Worm (Caenorhabditis elegans): ENCODE measurements around the gene C03H5.3.

The C03H5.3 gene

DNA sequence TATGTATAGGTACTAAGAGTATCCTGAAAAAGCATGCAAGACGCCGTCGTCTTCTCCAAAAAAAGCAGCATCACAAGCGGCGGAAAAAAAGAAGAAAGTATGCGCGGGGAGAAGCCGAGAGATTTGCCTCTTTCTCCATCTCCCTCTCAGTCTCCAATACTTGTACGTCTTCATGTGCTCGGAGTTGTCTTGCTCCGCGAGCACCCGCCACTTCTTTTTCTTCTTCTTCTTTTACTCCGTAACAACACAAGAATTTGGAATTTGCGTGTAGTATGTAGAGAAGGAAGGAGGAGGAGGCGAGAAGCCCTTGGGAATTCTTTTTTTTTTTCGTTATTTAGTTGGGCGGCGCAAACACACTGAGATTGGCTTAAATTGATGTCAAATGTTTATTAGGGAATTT, 15.3 kb downstream of the C03H5.3 start (continued):
- TF ChIP-seq daf-16 (GFP tag; optimal IDR thresholded peaks at IDR 0.05) (no peak), daf-16 (tag; optimal IDR thresholded peaks at IDR 0.05) (no peak), zfp-2 (tag; optimal IDR thresholded peaks at IDR 0.05) (no peak), ZK337.2 (GFP tag; IDR thresholded peaks at IDR 0.05) (no peak), lsy-2 (tag; optimal IDR thresholded peaks at IDR 0.05) (peak in 1 of 2 experiments; percentile 34), fos-1 (tag; optimal IDR thresholded peaks at IDR 0.05) (no peak), lin-38 (GFP tag; IDR thresholded peaks at IDR 0.05) (no peak), nhr-48 (tag; optimal IDR thresholded peaks at IDR 0.05) (no peak), pha-4 (GFP tag; IDR thresholded peaks at IDR 0.05) (no peak), pha-4 (tag; optimal IDR thresholded peaks at IDR 0.05) (no peak), gei-8 (GFP tag; optimal IDR thresholded peaks at IDR 0.05) (no peak), aha-1 (tag) (peak; percentile 89), madf-5 (GFP tag; IDR thresholded peaks at IDR 0.05) (no peak), ceh-62 (tag; optimal IDR thresholded peaks at IDR 0.05) (no peak)

- TF ChIP-seq dve-1 (tag; optimal IDR thresholded peaks at IDR 0.05; ENCODE audit: insufficient read depth) = peak; percentile 28
- peak; percentile 84 for TF ChIP-seq pqm-1 (tag; optimal IDR thresholded peaks at IDR 0.05)
- TF ChIP-seq daf-8 (GFP tag; IDR thresholded peaks at IDR 0.05) = no peak
- no peak for TF ChIP-seq Y5F2A.4 (GFP tag; optimal IDR thresholded peaks at IDR 0.05)
These were observed 16.5 kb downstream of the C03H5.3 start, which contains the start of gene clec-10 for ce11 chrII:402435-402834. Gene clec-10 (plus strand): TSS chrII:402678.

DNA sequence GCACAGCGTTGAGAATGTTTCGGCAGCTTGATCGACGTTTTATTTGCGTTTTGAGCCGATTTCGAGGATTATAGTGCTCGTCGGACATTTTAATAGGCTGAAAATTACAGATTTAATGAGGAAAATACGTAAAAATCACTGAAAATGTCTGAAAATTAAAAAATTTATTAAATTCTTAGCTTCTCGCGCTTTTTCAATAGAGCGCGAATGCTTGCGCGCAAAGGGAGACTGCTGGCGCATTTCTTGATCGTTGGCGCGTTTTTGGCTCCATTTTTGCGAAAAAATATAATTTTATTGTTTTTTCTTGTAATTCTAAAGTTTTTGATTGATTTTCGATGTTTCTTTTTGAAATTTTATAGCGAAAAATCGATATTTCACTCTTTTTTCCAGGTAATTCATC, 24.9 kb downstream of the C03H5.3 start, which contains the start of the genes dnsn-1 and C24H12.4:
dnsn-1 (minus strand) TSS at position 101 of the 400 bp plus-strand sequence.
C24H12.4 (plus strand) TSS at position 391 of the 400 bp plus-strand sequence.
- TF ChIP-seq nhr-10 (tag; optimal IDR thresholded peaks at IDR 0.05) (no peak), ZK337.2 (GFP tag; IDR thresholded peaks at IDR 0.05) (no peak), zip-2 (tag; optimal IDR thresholded peaks at IDR 0.05) (peak; percentile 78), sdz-12 (GFP tag; optimal IDR thresholded peaks at IDR 0.05) (no peak), arid-1 (GFP tag; conservative IDR thresholded peaks at IDR 0.05) (peak; percentile 72; the same call in 1 of the 2 replicates), Y48G9A.11 (GFP tag; IDR thresholded peaks at IDR 0.05) (peak; percentile 29; the same call in 1 of the 2 replicates), nhr-237 (tag; optimal IDR thresholded peaks at IDR 0.05) (no peak), ceh-82 (tag; optimal IDR thresholded peaks at IDR 0.05) (no peak), D1046.2 (GFP tag; IDR thresholded peaks at IDR 0.05) (no peak), saeg-2 (GFP tag; IDR thresholded peaks at IDR 0.05) (no peak), madf-9 (GFP tag; conservative IDR thresholded peaks at IDR 0.05) (peak; percentile 47; the same call in 1 of the 2 replicates), mes-2 (tag; optimal IDR thresholded peaks at IDR 0.05; ENCODE audit: poor library complexity, severe bottlenecking) (peak; percentile 95), spr-1 (tag; optimal IDR thresholded peaks at IDR 0.05) (peak; percentile 80), daf-8 (GFP tag; IDR thresholded peaks at IDR 0.05) (no peak), Y75B8A.6 (GFP tag; IDR thresholded peaks at IDR 0.05) (no peak), dve-1 (tag; optimal IDR thresholded peaks at IDR 0.05; ENCODE audit: insufficient read depth) (peak; percentile 97), ztf-11 (tag; optimal IDR thresholded peaks at IDR 0.05) (no peak), unc-130 (GFP tag; optimal IDR thresholded peaks at IDR 0.05) (peak; percentile 47), aly-2 (tag; optimal IDR thresholded peaks at IDR 0.05) (no peak), attf-4 (tag; optimal IDR thresholded peaks at IDR 0.05) (no peak), nhr-102 (tag; optimal IDR thresholded peaks at IDR 0.05) (peak; percentile 89), pha-4 (GFP tag; IDR thresholded peaks at IDR 0.05) (peak; percentile 80), pha-4 (tag; optimal IDR thresholded peaks at IDR 0.05) (peak; percentile 77), mep-1 (tag; optimal IDR thresholded peaks at IDR 0.05) (peak; percentile 93), lin-29 (GFP tag; IDR thresholded peaks at IDR 0.05) (no peak), php-3 (GFP tag; IDR thresholded peaks at IDR 0.05) (peak; percentile 66), lim-7 (GFP tag; IDR thresholded peaks at IDR 0.05) (no peak), zip-11 (GFP tag; IDR thresholded peaks at IDR 0.05) (no peak), dpl-1 (GFP tag; optimal IDR thresholded peaks at IDR 0.05) (peak; percentile 97), mdt-29 (GFP tag; IDR thresholded peaks at IDR 0.05) (no peak), fos-1 (tag; optimal IDR thresholded peaks at IDR 0.05) (no peak), ctbp-1 (GFP tag; IDR thresholded peaks at IDR 0.05) (peak; percentile 82), daf-19 (GFP tag; conservative IDR thresholded peaks at IDR 0.05) (peak; percentile 76; the same call in 1 of the 2 replicates), T20F7.1 (GFP tag; optimal IDR thresholded peaks at IDR 0.05) (peak; percentile 86), pqm-1 (tag; optimal IDR thresholded peaks at IDR 0.05) (no peak), T26A8.4 (GFP tag; IDR thresholded peaks at IDR 0.05) (peak; percentile 89), lin-38 (GFP tag; IDR thresholded peaks at IDR 0.05) (peak; percentile 98), dmd-9 (GFP tag; IDR thresholded peaks at IDR 0.05) (peak; percentile 60; the same call in 1 of the 2 replicates)
